Worm (Caenorhabditis elegans): ENCODE data around the gene spig-5.
"Not testable (repeated sequence)": the region's sequence is repeated elsewhere in the genome, so short reads cannot be mapped to it uniquely, and the experiment has no call there.

The spig-5 gene

ce11 chrV:14299569-14300064 is 8.6 kb upstream of the spig-5 start, which contains the start of the genes spig-3 and F14D7.12:
spig-3 (minus strand) TSS chrV:14299669.
F14D7.12 (plus strand) TSS chrV:14300014.
- TF ChIP-seq aly-1 (tag; optimal IDR thresholded peaks at IDR 0.05) = no peak
- TF ChIP-seq sea-1 (GFP tag; conservative IDR thresholded peaks at IDR 0.05) = no peak
- TF ChIP-seq ama-1 (optimal IDR thresholded peaks at IDR 0.05) = no peak
- TF ChIP-seq pes-1 (GFP tag; IDR thresholded peaks at IDR 0.05) = no peak
- no peak for TF ChIP-seq hmbx-1 (tag; optimal IDR thresholded peaks at IDR 0.05)
- no peak for TF ChIP-seq hmg-4 (GFP tag; optimal IDR thresholded peaks at IDR 0.05)
- no peak for TF ChIP-seq scrt-1 (GFP tag; IDR thresholded peaks at IDR 0.05)
- no peak for TF ChIP-seq B0310.2 (tag; optimal IDR thresholded peaks at IDR 0.05)
- TF ChIP-seq ets-7 (tag; optimal IDR thresholded peaks at IDR 0.05) = no peak
- no peak for TF ChIP-seq ceh-13 (GFP tag; optimal IDR thresholded peaks at IDR 0.05)
- TF ChIP-seq tbx-37 (GFP tag; conservative IDR thresholded peaks at IDR 0.05) = no peak
- no peak for TF ChIP-seq ceh-36 (tag; optimal IDR thresholded peaks at IDR 0.05)
- TF ChIP-seq tra-4 (tag; optimal IDR thresholded peaks at IDR 0.05) = no peak
- no peak for TF ChIP-seq tbx-11 (GFP tag; IDR thresholded peaks at IDR 0.05)

- no peak for TF ChIP-seq B0310.2 (tag; optimal IDR thresholded peaks at IDR 0.05)
- TF ChIP-seq scrt-1 (GFP tag; IDR thresholded peaks at IDR 0.05) = no peak
- no peak for TF ChIP-seq sea-1 (GFP tag; conservative IDR thresholded peaks at IDR 0.05)
- TF ChIP-seq hmbx-1 (tag; optimal IDR thresholded peaks at IDR 0.05) = no peak
- no peak for TF ChIP-seq tbx-37 (GFP tag; conservative IDR thresholded peaks at IDR 0.05)
- no peak for TF ChIP-seq ceh-13 (GFP tag; optimal IDR thresholded peaks at IDR 0.05)
- TF ChIP-seq hmg-4 (GFP tag; optimal IDR thresholded peaks at IDR 0.05) = no peak
- no peak for TF ChIP-seq pes-1 (GFP tag; IDR thresholded peaks at IDR 0.05)
- no peak for TF ChIP-seq tra-4 (tag; optimal IDR thresholded peaks at IDR 0.05)
- no peak for TF ChIP-seq ama-1 (optimal IDR thresholded peaks at IDR 0.05)
- TF ChIP-seq ets-7 (tag; optimal IDR thresholded peaks at IDR 0.05) = no peak
- no peak for TF ChIP-seq hnd-1 (tag; optimal IDR thresholded peaks at IDR 0.05)
- TF ChIP-seq aly-1 (tag; optimal IDR thresholded peaks at IDR 0.05) = no peak
- TF ChIP-seq F13C5.2 (tag; optimal IDR thresholded peaks at IDR 0.05) = no peak
- no peak for TF ChIP-seq flt-1 (GFP tag; IDR thresholded peaks at IDR 0.05)
Measured at ce11 chrV:14301076-14301475, 7.2 kb upstream of the spig-5 start, which contains the start of gene F14D7.6. F14D7.6 (plus strand) TSS chrV:14301413.

DNA sequence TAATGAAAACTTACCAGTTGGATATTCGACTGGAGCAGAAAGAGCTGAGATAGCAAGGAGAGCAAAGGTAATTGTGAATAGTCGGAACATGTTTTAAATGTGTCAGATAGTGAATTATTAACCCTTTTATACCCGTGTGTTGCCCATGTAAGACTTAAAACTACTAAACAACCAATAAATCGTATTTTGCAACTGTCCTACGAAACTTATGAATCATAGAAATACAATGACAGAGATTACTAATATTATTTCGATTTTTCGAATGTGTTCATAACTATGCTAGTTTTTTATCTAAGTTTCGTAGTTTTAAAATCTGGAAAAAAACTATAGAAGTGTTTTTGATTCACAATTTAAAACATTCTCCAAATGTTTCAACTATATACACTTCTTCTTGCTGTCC is 1.5 kb upstream of the spig-5 start, which contains the start of gene spig-4:
TSS of gene spig-4 (minus strand) at position 101 of the 400 bp plus-strand sequence.
- not testable (repeated sequence) for TF ChIP-seq pes-1 (GFP tag; IDR thresholded peaks at IDR 0.05); aly-1 (tag; optimal IDR thresholded peaks at IDR 0.05); ama-1 (optimal IDR thresholded peaks at IDR 0.05)

ce11 chrV:14309632-14310031 is 1.4 kb downstream of the spig-5 start, which contains the start of gene F14D7.14:
F14D7.14 (plus strand) TSS chrV:14309932.
- TF ChIP-seq F13C5.2 (tag; optimal IDR thresholded peaks at IDR 0.05); ets-7 (tag; optimal IDR thresholded peaks at IDR 0.05); hmg-4 (GFP tag; optimal IDR thresholded peaks at IDR 0.05): not testable (repeated sequence)

DNA sequence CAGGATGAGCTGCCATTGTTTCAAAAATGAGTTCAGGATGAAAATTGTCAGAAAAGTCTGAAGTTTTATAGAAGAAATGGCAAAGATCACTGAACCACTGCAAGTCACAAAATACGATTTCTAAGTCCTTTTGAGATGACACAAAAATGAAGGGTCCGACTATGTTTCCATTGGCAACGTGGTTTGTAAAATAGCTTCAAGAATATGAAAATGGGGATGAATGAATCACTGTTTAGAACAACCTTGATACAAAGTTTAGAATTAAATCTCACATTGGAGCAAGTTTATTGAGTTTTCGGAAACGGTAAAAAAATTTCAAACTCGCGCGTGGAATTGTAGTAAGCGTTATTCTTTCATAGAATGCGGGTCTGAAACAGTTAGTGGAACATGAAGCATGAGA is 2.9 kb downstream of the spig-5 start, which contains the start of gene ddn-3:
TSS of gene ddn-3 (minus strand) at position 101 of the 400 bp plus-strand sequence.
- TF ChIP-seq F13C5.2 (tag; optimal IDR thresholded peaks at IDR 0.05) (no peak), hmbx-1 (tag; optimal IDR thresholded peaks at IDR 0.05) (no peak), tbx-11 (GFP tag; IDR thresholded peaks at IDR 0.05) (no peak), ets-7 (tag; optimal IDR thresholded peaks at IDR 0.05) (no peak), tra-4 (tag; optimal IDR thresholded peaks at IDR 0.05) (no peak), ceh-36 (tag; optimal IDR thresholded peaks at IDR 0.05) (no peak), ceh-13 (GFP tag; optimal IDR thresholded peaks at IDR 0.05) (no peak), scrt-1 (GFP tag; IDR thresholded peaks at IDR 0.05) (no peak), hnd-1 (tag; optimal IDR thresholded peaks at IDR 0.05) (no peak), flt-1 (GFP tag; IDR thresholded peaks at IDR 0.05) (no peak), hmg-4 (GFP tag; optimal IDR thresholded peaks at IDR 0.05) (no peak), tbx-37 (GFP tag; conservative IDR thresholded peaks at IDR 0.05) (no peak), B0310.2 (tag; optimal IDR thresholded peaks at IDR 0.05) (no peak), sea-1 (GFP tag; conservative IDR thresholded peaks at IDR 0.05) (no peak), aly-1 (tag; optimal IDR thresholded peaks at IDR 0.05) (no peak), pes-1 (GFP tag; IDR thresholded peaks at IDR 0.05) (no peak), ama-1 (optimal IDR thresholded peaks at IDR 0.05) (no peak)

DNA sequence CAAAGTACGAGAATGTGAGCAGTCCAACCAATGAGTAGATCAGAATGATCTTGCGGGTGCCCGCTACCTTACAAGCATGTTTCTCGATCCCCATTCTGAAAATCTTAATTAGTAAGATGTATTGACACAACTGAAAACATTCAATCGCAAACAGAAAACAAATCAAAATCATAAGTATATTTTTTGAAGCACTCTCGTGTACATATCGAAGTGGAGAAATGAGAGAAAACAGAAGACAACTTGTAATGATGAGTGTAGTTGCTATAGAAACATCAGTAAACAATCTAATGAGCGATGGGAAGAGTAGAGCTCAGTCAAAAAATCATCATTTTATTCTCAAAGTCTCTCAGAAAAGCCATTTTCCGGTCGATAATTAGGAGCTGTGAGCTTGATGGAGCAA is 4.4 kb downstream of the spig-5 start, which contains the start of gene F14D7.8:
TSS of gene F14D7.8 (minus strand) at position 101 of the 400 bp plus-strand sequence.
- TF ChIP-seq ceh-13 (GFP tag; optimal IDR thresholded peaks at IDR 0.05) = no peak
- TF ChIP-seq B0310.2 (tag; optimal IDR thresholded peaks at IDR 0.05) = no peak
- TF ChIP-seq hnd-1 (tag; optimal IDR thresholded peaks at IDR 0.05) = no peak
- TF ChIP-seq ets-7 (tag; optimal IDR thresholded peaks at IDR 0.05) = no peak
- TF ChIP-seq pes-1 (GFP tag; IDR thresholded peaks at IDR 0.05) = no peak
- no peak for TF ChIP-seq scrt-1 (GFP tag; IDR thresholded peaks at IDR 0.05)
- no peak for TF ChIP-seq hmg-4 (GFP tag; optimal IDR thresholded peaks at IDR 0.05)
- no peak for TF ChIP-seq hmbx-1 (tag; optimal IDR thresholded peaks at IDR 0.05)
- no peak for TF ChIP-seq sea-1 (GFP tag; conservative IDR thresholded peaks at IDR 0.05)
- no peak for TF ChIP-seq tra-4 (tag; optimal IDR thresholded peaks at IDR 0.05)
- TF ChIP-seq ceh-36 (tag; optimal IDR thresholded peaks at IDR 0.05) = no peak
- no peak for TF ChIP-seq tbx-11 (GFP tag; IDR thresholded peaks at IDR 0.05)
- no peak for TF ChIP-seq F13C5.2 (tag; optimal IDR thresholded peaks at IDR 0.05)
- TF ChIP-seq ama-1 (optimal IDR thresholded peaks at IDR 0.05) = no peak
- TF ChIP-seq tbx-37 (GFP tag; conservative IDR thresholded peaks at IDR 0.05) = no peak
- TF ChIP-seq flt-1 (GFP tag; IDR thresholded peaks at IDR 0.05) = no peak
- TF ChIP-seq aly-1 (tag; optimal IDR thresholded peaks at IDR 0.05) = no peak

DNA sequence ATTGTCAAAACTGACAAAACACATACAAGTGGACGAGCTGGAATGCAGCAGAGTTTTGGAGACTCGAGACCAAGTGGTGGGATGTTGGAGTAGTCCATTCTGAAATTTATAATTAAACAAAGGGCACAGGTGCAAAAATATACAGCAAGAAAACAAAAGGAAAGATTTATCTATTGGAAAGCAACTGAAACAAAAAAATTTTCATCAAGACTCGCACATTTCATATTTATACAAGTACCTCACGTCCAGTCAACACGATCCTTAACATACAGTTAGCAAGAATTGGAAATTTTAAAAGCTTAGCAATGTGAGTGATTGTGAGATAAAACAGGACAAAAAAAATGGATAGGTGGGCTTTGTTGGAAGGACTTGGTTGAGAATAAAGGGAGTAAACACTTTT is 6.0 kb downstream of the spig-5 start, which contains the start of gene F47B8.1:
TSS of gene F47B8.1 (minus strand) at position 101 of the 400 bp plus-strand sequence.
- TF ChIP-seq ceh-13 (GFP tag; optimal IDR thresholded peaks at IDR 0.05) (no peak), hmbx-1 (tag; optimal IDR thresholded peaks at IDR 0.05) (no peak), ceh-36 (tag; optimal IDR thresholded peaks at IDR 0.05) (no peak), ets-7 (tag; optimal IDR thresholded peaks at IDR 0.05) (no peak), hmg-4 (GFP tag; optimal IDR thresholded peaks at IDR 0.05) (no peak), flt-1 (GFP tag; IDR thresholded peaks at IDR 0.05) (no peak), aly-1 (tag; optimal IDR thresholded peaks at IDR 0.05) (no peak), ama-1 (optimal IDR thresholded peaks at IDR 0.05) (no peak), pes-1 (GFP tag; IDR thresholded peaks at IDR 0.05) (no peak), tra-4 (tag; optimal IDR thresholded peaks at IDR 0.05) (no peak), F13C5.2 (tag; optimal IDR thresholded peaks at IDR 0.05) (no peak), hnd-1 (tag; optimal IDR thresholded peaks at IDR 0.05) (no peak), tbx-11 (GFP tag; IDR thresholded peaks at IDR 0.05) (no peak), B0310.2 (tag; optimal IDR thresholded peaks at IDR 0.05) (no peak), scrt-1 (GFP tag; IDR thresholded peaks at IDR 0.05) (no peak), sea-1 (GFP tag; conservative IDR thresholded peaks at IDR 0.05) (no peak), tbx-37 (GFP tag; conservative IDR thresholded peaks at IDR 0.05) (no peak)
